Worm (Caenorhabditis elegans): ENCODE results near the gene F17E9.16.
A peak's percentile ranks its signal among the peaks of the same experiment; 100 is the strongest.

Gene F17E9.16

ce11 chrIV:8375381-8375780, 23.2 kb downstream of the F17E9.16 start (continued):
- TF ChIP-seq lin-39 (tag; optimal IDR thresholded peaks at IDR 0.05), result no peak
- peak in 1 of 2 experiments; percentile 53 for TF ChIP-seq mdl-1 (tag; optimal IDR thresholded peaks at IDR 0.05)
- no peak for TF ChIP-seq daf-12 (tag; optimal IDR thresholded peaks at IDR 0.05)
- no peak for TF ChIP-seq snpc-4 (tag; optimal IDR thresholded peaks at IDR 0.05)
- peak; percentile 60 for TF ChIP-seq pqm-1 (tag; optimal IDR thresholded peaks at IDR 0.05)
- no peak for TF ChIP-seq cey-2 (tag; optimal IDR thresholded peaks at IDR 0.05; ENCODE audit: borderline replicate concordance, insufficient read depth)
- TF ChIP-seq ceh-20 (GFP tag; IDR thresholded peaks at IDR 0.05), result peak; percentile 57; the same call in 1 of the 2 replicates
- TF ChIP-seq php-3 (GFP tag; IDR thresholded peaks at IDR 0.05), result 0 out of 2 replicates have a peak, but pooled peaks have one; percentile 54
- peak; percentile 50 for TF ChIP-seq jun-1 (tag; optimal IDR thresholded peaks at IDR 0.05)
- TF ChIP-seq nhr-11 (tag; optimal IDR thresholded peaks at IDR 0.05), result peak; percentile 57
- TF ChIP-seq unc-62 (GFP tag; optimal IDR thresholded peaks at IDR 0.05 in 1 of 2), result no peak
- TF ChIP-seq unc-62 (tag; optimal IDR thresholded peaks at IDR 0.05), result no peak
- peak; percentile 77 for TF ChIP-seq R02D3.7 (tag; optimal IDR thresholded peaks at IDR 0.05)
- peak; percentile 78 to 86; a peak in 3 of 4 replicates for TF ChIP-seq madf-5 (GFP tag; IDR thresholded peaks at IDR 0.05)
- no peak for TF ChIP-seq ces-1 (GFP tag; optimal IDR thresholded peaks at IDR 0.05)
- peak; percentile 67; the same call in 1 of the 2 replicates for TF ChIP-seq dmd-8 (GFP tag; IDR thresholded peaks at IDR 0.05)
- TF ChIP-seq lin-29 (GFP tag; IDR thresholded peaks at IDR 0.05), result no peak
- no peak for TF ChIP-seq nhr-10 (tag; optimal IDR thresholded peaks at IDR 0.05)
- TF ChIP-seq nhr-102 (tag; optimal IDR thresholded peaks at IDR 0.05), result peak; percentile 61
- peak; percentile 45 for TF ChIP-seq F37D6.2 (tag; optimal IDR thresholded peaks at IDR 0.05)
- TF ChIP-seq arid-1 (GFP tag; conservative IDR thresholded peaks at IDR 0.05), result peak; percentile 82
- TF ChIP-seq sdz-12 (GFP tag; optimal IDR thresholded peaks at IDR 0.05), result no peak
- peak; percentile 83 for TF ChIP-seq mdt-29 (GFP tag; IDR thresholded peaks at IDR 0.05)
- TF ChIP-seq tag-97 (GFP tag; IDR thresholded peaks at IDR 0.05), result no peak
- TF ChIP-seq nhr-25 (tag; optimal IDR thresholded peaks at IDR 0.05; ENCODE audit: borderline replicate concordance, insufficient read depth), result no peak
- TF ChIP-seq pha-4 (GFP tag; IDR thresholded peaks at IDR 0.05), result peak; percentile 89
- peak; percentile 61 for TF ChIP-seq pha-4 (tag; optimal IDR thresholded peaks at IDR 0.05)
- peak; percentile 65 for TF ChIP-seq nhr-28 (tag; optimal IDR thresholded peaks at IDR 0.05)
- peak; percentile 46 for TF ChIP-seq nhr-48 (tag; optimal IDR thresholded peaks at IDR 0.05)
- TF ChIP-seq ceh-62 (tag; optimal IDR thresholded peaks at IDR 0.05), result no peak
- no peak for TF ChIP-seq zag-1 (tag; optimal IDR thresholded peaks at IDR 0.05)
- TF ChIP-seq D1046.2 (GFP tag; IDR thresholded peaks at IDR 0.05), result peak; percentile 61; the same call in 1 of the 2 replicates
- no peak for TF ChIP-seq ztf-11 (tag; optimal IDR thresholded peaks at IDR 0.05)
- peak; percentile 60; the same call in 1 of the 2 replicates for TF ChIP-seq F26F4.8 (GFP tag; conservative IDR thresholded peaks at IDR 0.05)
- TF ChIP-seq ceh-44 (GFP tag; IDR thresholded peaks at IDR 0.05), result 0 out of 2 replicates have a peak, but pooled peaks have one; percentile 47
- peak; percentile 21; the same call in 1 of the 2 replicates for TF ChIP-seq nhr-41 (GFP tag; IDR thresholded peaks at IDR 0.05)

DNA sequence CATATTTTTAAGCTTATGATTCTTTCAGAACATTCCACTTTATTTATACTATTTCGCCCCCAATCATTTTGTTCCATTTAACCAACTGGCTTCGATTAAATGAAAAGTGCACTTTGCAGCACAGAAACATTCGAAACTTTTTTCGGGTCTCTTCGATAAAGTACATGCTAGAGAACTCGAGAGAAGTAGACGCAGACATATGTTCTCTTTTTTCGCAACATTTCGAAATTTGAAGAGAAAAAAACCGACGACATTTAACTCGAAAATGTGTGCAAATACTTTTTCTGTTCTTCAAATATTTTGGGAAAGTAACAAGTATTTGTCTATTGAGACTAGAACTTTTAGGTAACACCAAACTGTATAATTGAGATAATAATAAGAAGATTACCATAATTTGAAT, 24.8 kb downstream of the F17E9.16 start:
- TF ChIP-seq mes-2 (tag; optimal IDR thresholded peaks at IDR 0.05; ENCODE audit: poor library complexity, severe bottlenecking) (peak; percentile 12), mdl-1 (tag; optimal IDR thresholded peaks at IDR 0.05) (no peak), ztf-7 (tag; optimal IDR thresholded peaks at IDR 0.05) (no peak), zfp-2 (tag; optimal IDR thresholded peaks at IDR 0.05) (no peak), F26F4.8 (GFP tag; conservative IDR thresholded peaks at IDR 0.05) (no peak), nhr-48 (tag; optimal IDR thresholded peaks at IDR 0.05) (no peak), spr-3 (GFP tag; optimal IDR thresholded peaks at IDR 0.05) (no peak), Y5F2A.4 (GFP tag; optimal IDR thresholded peaks at IDR 0.05) (no peak), daf-16 (GFP tag; optimal IDR thresholded peaks at IDR 0.05) (peak in 1 of 2 experiments; percentile 3), daf-16 (tag; optimal IDR thresholded peaks at IDR 0.05) (no peak), lsy-2 (tag; optimal IDR thresholded peaks at IDR 0.05) (peak in 1 of 2 experiments; percentile 19), zip-2 (tag; optimal IDR thresholded peaks at IDR 0.05) (no peak), dve-1 (tag; optimal IDR thresholded peaks at IDR 0.05; ENCODE audit: insufficient read depth) (peak; percentile 3)
